Worm (Caenorhabditis elegans) whole organism, late embryonic: ENCODE results near the gene ceh-13.

Experiments used
- C08G9.2 ChIP-seq: sonication (generic microtip); optimal IDR thresholded peaks from 2 replicates; lab custom pipeline; 2016; ENCODE audit warnings: mild to moderate bottlenecking, missing genetic modification characterization, moderate library complexity, missing compliant biosample characterization
- T23F11.4 ChIP-seq: fragments of 200-800 bp; sonication (Bioruptor generic); optimal IDR thresholded peaks from 2 replicates; lab custom pipeline; 2018; ENCODE audit warnings: mild to moderate bottlenecking, missing genetic modification characterization, missing compliant biosample characterization
- dve-1 ChIP-seq: sonication (generic microtip); optimal IDR thresholded peaks from 2 replicates; lab custom pipeline; 2017; ENCODE audit warnings: antibody characterized with exemption, mild to moderate bottlenecking, missing genetic modification characterization, missing compliant biosample characterization
- nfya-1 ChIP-seq: sonication (generic microtip); optimal IDR thresholded peaks from 2 replicates; lab custom pipeline; 2017; ENCODE audit warnings: missing genetic modification characterization, mild to moderate bottlenecking, missing compliant biosample characterization, antibody characterized with exemption, moderate library complexity
- nhr-11 ChIP-seq: fragments of 150-350 bp; optimal IDR thresholded peaks from 2 replicates; lab custom pipeline; 2014; ENCODE audit warnings: missing biosample characterization, missing genetic modification characterization
- rnt-1 ChIP-seq: sonication (generic microtip); optimal IDR thresholded peaks from 2 replicates; lab custom pipeline; 2016; ENCODE audit warnings: missing genetic modification characterization, missing compliant biosample characterization
- tbx-2 ChIP-seq: sonication (generic microtip); optimal IDR thresholded peaks from 2 replicates; lab custom pipeline; 2016; ENCODE audit warnings: missing genetic modification characterization, missing compliant biosample characterization

- no peak for TF ChIP-seq tbx-2 (tag; lab: Kevin White, UChicago)
- TF ChIP-seq C08G9.2 (tag; lab: Kevin White, UChicago) = no peak
- no peak for TF ChIP-seq nfya-1 (tag; lab: Kevin White, UChicago)
- no peak for TF ChIP-seq nhr-11 (tag; lab: Kevin White, UChicago)
- no peak for TF ChIP-seq dve-1 (tag; lab: Kevin White, UChicago)
- TF ChIP-seq rnt-1 (tag; lab: Kevin White, UChicago) = no peak
- no peak for TF ChIP-seq T23F11.4 (GFP tag; lab: Kevin White, UChicago)
These were observed 16.3 kb downstream of the ceh-13 start for ce11 chrIII:7571726-7572125.
